Fruit fly (Drosophila melanogaster): ENCODE measurements around the gene Ppi1.
A peak's percentile ranks its signal among the peaks of the same experiment; 100 is the strongest.

The Ppi1 gene

DNA sequence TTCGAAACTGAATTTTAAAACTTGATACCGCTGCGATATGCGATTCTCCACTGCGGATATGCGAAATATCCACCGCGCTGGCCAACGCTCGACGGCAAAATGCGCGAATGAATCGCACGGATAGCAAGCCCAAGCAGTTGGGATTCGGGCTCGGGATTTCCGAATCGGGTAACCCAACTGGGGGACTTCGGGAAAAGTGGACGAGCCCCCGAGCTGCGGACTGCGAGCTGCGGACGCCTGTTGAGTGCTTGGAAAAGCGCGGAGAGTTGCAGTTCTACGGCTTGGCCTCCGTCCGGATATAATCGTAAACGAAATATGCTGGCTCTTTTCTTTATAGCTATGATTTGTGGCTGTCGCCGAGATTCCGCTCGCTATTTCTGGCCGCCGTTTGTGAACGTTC lies 20.6 kb upstream of the Ppi1 start, which contains the start of gene AdoR:
Gene AdoR, minus strand, starts transcription at position 101 of the 400 bp plus-strand sequence.
- no peak for TF ChIP-seq CG17801 (GFP tag; optimal IDR thresholded peaks at IDR 0.05; ENCODE audit: partially characterized antibody)

DNA sequence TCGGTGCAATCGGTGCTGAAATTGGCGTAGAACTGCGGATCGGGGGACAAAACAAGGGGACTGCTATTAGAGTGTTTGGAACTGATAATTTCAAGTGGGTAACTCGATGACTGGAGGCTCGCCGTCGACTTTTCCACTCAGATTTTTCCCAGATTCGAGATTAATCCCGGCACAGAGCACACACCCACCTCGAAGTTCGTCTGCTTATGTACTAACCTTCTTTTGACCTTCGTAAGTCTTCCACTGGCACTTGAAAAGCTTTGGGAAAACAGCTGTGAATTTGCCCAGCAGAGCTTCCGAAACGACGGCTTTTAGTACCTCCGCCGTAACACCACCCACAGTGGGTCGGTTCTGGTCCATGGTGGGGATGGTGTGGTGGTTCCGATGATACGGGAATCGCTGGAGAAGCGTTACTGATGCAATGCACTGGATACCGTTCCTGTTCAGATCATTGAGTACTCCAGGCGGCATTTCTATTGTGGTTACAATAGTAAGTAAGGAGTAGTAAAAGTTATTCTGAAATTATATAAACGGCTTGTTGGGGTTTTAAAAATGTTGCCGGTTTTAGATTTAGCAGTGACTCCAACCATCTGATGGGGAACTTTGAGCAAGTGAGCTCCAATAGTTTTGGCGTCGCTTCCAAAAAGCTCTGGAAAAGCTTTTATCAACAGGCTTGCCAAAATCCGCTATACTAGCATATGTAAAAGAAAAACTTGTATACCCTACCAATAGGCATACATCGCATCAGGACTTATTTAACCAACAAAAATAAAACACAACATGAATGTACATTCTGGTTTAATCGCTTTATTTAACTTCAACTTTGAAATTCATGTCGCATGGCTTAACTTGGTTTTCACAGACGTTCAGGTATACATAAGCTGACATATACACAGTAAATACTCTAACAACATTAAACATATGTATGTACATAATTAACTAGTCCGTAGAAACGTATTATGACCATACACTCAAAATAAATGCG lies 5.4 kb upstream of the Ppi1 start, which contains the start of gene Tpi:
Gene Tpi, minus strand, starts transcription at position 537 of the 985 bp plus-strand sequence.
- peak; percentile 9 for TF ChIP-seq CG17801 (GFP tag; optimal IDR thresholded peaks at IDR 0.05; ENCODE audit: partially characterized antibody)

DNA sequence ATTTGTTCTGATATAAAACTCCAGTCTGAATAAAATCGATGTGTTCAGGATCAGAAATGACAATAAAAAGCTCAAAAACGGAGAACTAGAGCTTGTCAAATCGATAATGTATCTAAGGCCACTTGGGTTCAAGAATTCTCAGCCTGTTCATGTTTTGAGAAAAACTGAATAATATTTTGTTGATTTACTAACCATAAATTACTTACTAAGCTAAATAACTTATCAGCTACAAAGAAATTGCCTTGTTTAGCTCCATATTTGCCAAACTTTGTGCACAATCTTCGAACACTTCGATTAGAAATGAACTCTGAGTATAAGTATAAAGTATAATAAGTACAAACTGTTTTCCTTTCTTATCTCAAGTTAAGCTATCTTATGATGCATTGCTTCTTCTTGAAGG lies 3.4 kb upstream of the Ppi1 start, which contains the start of gene CG31029:
Gene CG31029, minus strand, starts transcription at position 101 of the 400 bp plus-strand sequence.
- no peak for TF ChIP-seq CG17801 (GFP tag; optimal IDR thresholded peaks at IDR 0.05; ENCODE audit: partially characterized antibody)

DNA sequence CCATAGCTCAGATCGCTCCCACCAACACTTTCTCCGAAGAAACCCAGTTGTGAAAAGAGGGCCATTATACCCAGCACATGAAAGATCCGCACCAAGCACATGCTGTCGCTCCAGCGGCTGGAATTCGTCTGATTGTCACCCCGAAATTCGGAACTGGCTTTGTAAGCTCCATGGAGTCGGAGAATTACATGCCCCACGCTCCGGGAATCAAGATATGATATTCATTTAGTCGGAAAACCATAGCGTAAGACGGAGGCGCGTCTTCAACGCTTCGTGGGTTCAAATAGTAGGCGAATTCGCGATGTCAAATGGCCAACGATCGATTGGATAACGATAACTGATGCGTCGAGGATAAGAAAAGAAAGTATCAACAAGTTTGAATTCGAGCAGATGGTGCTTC lies 4.3 kb downstream of the Ppi1 start, which contains the start of gene CG45073:
Gene CG45073, minus strand, starts transcription at position 101 of the 400 bp plus-strand sequence.
- TF ChIP-seq CG17801 (GFP tag; optimal IDR thresholded peaks at IDR 0.05; ENCODE audit: partially characterized antibody) = no peak

DNA sequence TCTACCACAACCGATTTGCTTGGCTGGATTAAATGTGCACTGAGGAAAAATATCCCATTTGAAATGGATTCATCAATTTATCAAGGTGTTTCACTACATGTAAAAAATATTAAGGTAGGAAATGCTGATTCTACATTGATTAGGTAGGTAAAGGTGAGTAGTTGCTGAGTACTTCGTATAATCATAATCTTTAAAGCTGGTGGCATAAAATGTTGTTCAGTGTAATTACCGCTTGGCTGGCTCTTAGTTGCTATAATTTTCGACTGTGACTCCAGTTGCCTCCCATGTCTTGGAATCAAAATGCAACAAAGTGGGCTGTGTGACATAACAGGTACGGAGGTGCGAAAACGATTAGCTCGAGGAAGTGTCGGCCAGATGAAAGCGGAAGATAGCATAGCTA lies 5.8 kb downstream of the Ppi1 start, which contains the start of gene CG45072:
Gene CG45072, minus strand, starts transcription at position 101 of the 400 bp plus-strand sequence.
- TF ChIP-seq CG17801 (GFP tag; optimal IDR thresholded peaks at IDR 0.05; ENCODE audit: partially characterized antibody) = no peak

DNA sequence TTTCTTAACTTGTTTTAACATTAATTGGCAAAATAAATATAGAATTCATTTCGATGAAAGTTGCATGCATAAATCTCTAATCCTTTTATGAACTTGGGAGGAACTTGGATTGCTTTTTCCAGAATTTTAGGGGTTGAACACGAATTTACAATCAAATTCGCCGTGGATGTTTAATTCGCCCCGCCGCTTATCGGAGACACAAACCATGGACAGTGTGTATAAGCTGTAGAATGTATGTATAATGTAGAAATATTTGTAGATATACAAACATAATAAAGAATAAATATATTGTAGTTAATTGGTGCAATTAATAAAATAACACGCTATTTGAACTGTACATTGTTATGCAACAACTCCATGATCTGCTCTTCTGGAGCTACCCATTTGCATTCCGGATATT lies 7.2 kb downstream of the Ppi1 start:
- no peak for TF ChIP-seq CG17801 (GFP tag; optimal IDR thresholded peaks at IDR 0.05; ENCODE audit: partially characterized antibody)

DNA sequence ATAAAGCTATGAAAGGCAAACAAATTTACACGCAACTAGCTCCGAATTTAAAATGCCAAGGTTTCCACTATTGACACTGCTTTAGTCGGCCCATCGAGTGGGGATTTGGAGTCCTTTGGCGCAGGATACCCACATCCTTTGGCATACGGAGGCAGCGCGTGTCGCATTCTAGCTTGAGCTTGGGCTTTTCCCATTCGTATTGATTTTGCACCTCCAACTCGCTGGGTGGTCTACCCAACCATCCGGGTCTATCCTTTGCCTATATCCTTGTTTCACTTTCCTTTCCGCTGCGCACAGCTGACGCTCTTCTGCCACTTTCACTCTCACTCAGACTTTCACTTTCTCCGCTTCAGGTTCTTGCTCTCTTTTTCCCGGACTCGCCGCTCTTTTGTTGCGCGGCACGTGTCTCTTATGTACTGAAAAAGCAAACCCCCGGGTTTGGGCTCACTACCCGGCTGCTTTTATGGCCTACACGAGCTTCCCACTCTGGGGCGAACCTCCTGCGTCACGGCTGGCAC lies 14.6 kb downstream of the Ppi1 start:
- TF ChIP-seq CG17801 (GFP tag; optimal IDR thresholded peaks at IDR 0.05; ENCODE audit: partially characterized antibody) = no peak

DNA sequence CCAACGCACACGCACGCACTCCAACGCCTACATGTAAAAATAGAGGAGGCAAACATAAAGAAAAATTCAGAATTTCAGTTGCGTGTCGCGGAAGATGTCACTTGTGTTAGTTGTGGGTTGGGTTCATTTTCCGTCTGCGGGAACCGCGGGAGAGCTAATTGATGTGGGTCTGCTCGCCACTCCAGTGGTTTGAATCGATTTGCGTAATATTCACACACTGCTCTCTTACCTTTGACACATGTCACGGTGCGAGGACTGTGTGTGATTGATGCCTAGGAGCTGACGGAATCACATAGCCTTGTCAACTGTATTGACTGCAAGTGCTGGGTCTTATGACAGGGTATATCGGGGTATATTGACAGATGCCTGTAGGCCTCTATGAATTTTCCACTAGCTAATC lies 18.0 kb downstream of the Ppi1 start:
- no peak for TF ChIP-seq CG17801 (GFP tag; optimal IDR thresholded peaks at IDR 0.05; ENCODE audit: partially characterized antibody)

DNA sequence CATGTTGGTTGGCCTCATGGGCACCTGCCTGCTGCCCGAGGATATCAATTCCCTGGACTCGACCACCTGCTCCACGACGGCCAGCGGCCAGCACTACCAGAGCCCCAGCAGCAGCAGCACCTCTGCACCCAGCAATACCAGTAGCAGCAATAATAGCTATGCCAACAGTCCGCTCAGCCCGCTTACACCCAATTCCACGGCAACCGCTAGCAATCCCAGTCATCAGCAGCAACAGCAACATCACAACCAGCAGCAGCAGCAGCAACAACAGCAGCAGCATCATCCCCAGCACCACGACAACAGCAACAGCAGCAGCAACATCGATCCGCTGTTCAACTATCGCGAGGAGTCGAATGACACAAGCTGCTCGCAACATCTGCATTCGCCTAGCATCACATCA lies 19.5 kb downstream of the Ppi1 start:
- no peak for TF ChIP-seq CG17801 (GFP tag; optimal IDR thresholded peaks at IDR 0.05; ENCODE audit: partially characterized antibody)

DNA sequence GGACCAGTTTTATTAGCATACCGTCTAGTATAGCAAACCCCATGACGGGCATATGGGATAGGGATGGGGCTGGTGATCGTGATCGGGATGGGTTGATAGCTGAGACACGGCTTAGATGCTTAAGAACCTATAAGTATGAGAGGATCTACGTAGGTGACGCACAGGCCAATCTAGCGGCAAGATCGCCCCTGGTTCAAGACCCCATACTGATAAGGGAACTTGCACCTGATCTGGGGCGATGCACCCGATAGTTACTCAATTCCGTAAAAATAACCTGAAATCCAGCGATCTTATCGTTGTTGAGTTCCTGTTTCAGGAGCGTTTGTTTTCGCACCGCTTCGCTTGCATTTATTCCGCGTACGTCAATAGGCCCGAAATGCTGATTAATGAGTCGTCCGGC lies 20.3 kb downstream of the Ppi1 start:
- TF ChIP-seq CG17801 (GFP tag; optimal IDR thresholded peaks at IDR 0.05; ENCODE audit: partially characterized antibody) = no peak

DNA sequence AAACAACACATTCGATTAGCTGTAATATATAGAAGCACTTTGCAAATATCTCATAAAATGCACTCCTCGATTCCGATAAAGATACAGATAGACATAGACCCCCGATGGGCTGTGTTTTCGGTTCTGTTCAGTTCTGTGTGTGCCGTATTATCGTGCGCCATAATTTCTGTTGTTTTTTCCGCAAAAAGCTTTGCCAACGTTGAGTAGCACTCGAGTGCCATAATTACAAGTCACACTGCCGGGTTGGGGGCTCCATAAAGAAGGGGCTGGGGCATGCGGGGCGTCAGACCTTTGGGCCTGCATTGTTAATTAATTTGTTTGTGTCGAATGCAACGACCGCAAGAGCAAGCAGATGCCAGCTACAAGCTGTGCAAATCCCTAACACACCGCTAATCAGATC lies 21.2 kb downstream of the Ppi1 start:
- TF ChIP-seq CG17801 (GFP tag; optimal IDR thresholded peaks at IDR 0.05; ENCODE audit: partially characterized antibody) = no peak

DNA sequence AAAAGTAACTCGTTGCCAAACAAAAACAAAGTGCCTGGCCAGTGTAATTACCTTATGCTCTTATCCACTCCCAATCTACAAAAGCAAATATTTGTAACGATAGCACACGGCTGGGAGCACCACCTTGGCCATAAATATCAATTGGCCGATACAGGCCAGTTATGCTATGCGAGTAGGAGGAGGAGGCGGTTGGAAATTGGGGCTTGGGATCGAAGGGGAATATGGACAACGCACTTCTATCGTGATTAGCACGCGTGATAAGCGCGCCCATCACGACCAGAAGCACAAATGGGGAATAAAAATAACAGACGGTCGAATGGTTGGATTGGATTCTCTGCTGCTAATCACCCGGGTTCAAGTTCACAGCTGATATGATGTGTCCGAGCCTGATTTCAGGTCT lies 22.4 kb downstream of the Ppi1 start:
- no peak for TF ChIP-seq CG17801 (GFP tag; optimal IDR thresholded peaks at IDR 0.05; ENCODE audit: partially characterized antibody)

DNA sequence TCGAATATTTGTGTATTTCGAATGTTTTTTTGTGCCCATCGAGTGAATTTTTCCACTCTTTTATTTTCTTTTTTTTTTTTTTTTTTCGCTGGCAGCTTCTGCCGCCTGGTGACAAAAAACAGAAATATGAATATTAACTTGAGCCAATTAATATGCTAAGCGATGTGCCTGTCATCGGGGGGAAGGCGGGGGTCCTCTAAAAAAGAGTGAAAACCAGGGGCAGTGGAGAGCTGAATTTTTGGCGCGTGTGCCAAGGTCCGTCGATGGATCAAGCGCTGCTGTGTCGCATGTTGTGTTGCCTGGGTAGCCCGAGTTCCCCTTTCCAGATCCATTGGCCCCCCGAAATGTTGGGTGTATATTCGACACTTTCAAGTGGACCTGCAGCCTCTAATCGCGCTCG lies 23.1 kb downstream of the Ppi1 start:
- no peak for TF ChIP-seq CG17801 (GFP tag; optimal IDR thresholded peaks at IDR 0.05; ENCODE audit: partially characterized antibody)

DNA sequence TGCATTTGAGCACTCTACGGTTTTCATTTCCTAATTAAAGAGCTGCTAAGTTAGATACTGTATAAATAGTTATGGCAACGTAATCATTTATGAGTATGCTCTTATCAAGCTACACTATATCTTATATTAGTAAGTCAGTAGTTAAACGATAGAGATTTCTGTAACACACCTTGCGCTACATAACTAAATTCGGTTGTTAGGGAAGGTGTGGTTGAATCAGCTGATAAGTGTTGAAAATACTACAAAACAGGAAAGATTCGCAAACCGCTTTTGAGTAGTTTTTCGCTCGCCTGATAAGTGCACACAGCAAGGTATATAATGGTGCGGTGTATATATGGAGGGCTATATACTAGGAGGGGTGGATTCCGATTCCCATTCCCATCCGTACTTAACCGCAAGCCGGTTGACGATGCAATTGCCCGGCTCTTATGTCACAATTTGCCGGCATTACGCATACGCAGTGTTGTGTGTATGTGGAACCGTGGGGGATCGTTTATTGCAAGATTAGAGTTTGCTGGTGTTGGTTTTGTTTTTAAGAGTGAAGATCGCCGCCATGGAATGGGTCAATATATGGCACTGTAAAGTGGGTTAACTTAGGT lies 23.9 kb downstream of the Ppi1 start:
- no peak for TF ChIP-seq CG17801 (GFP tag; optimal IDR thresholded peaks at IDR 0.05; ENCODE audit: partially characterized antibody)

DNA sequence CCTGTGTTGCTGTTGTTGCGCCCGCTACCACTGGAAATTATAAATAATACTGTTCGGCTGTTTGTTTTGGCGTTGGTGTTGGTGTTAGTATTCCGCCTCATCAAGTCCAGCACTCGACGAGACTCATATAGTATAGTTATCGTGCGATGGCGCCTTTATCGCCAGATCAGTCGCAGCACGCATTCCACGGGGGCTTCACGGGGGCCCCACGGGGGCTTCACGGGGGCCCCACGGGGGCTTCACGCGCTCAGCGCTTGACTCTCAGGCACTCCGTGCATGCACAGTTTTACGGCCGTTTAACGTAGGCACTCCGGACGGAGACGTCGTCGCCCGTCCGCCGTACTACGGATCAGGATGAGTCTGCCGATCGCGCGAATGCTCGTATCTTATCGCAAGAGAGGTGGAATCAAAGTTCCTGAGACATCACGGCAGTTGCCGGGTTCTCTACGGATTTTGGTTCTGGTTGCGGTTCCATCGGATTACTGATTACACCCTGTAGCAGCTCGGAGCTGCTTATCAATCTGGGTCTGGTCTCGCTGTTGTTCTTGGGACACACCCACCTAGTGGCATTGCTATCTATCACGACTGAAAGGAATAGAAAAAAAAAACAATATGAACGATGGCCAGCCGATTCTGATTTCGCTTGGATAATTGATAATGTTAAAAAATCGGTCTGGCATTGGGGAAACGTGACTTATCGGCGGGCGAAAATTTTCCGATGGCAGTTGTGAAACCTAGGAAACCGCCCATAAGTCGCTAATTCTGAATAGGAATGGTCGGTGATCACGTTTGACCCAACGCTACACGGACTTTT lies 25.9 kb downstream of the Ppi1 start:
- TF ChIP-seq CG17801 (GFP tag; optimal IDR thresholded peaks at IDR 0.05; ENCODE audit: partially characterized antibody) = peak; percentile 19

All from ovary, adult (tissue).